Fruit fly (Drosophila melanogaster) whole organism, embryonic: ENCODE measurements around the gene CG32052.
A peak's percentile ranks its signal among the peaks of the same experiment; 100 is the strongest.

Experiments used
- B-H2 ChIP-seq: fragments of 200-800 bp; sonication (Bioruptor generic); optimal IDR thresholded peaks from 2 replicates; lab custom pipeline; 2018; ENCODE audit warnings: missing biosample characterization, mild to moderate bottlenecking, missing genetic modification characterization
- CG10959 ChIP-seq: fragments of 200-800 bp; sonication (Bioruptor generic); IDR thresholded peaks from 2 replicates; pipeline ENCODE4 v1.3.6; 2022; ENCODE audit warnings: missing biosample characterization, missing genetic modification characterization
- CG11085 ChIP-seq: fragments of 200-800 bp; sonication (Bioruptor generic); IDR thresholded peaks from 2 replicates; pipeline ENCODE4 v1.3.6; 2022; ENCODE audit warnings: missing biosample characterization, missing genetic modification characterization
- CG12071 ChIP-seq: fragments of 200-800 bp; sonication (Bioruptor generic); optimal IDR thresholded peaks from 3 replicates; lab custom pipeline; 2018; ENCODE audit warnings: missing biosample characterization, mild to moderate bottlenecking, missing genetic modification characterization
- CG12104 ChIP-seq: fragments of 200-800 bp; sonication (Bioruptor generic); optimal IDR thresholded peaks from 3 replicates; lab custom pipeline; 2016; ENCODE audit warnings: missing biosample characterization, missing genetic modification characterization
- CG14860 ChIP-seq: fragments of 200-800 bp; sonication (Bioruptor generic); IDR thresholded peaks from 3 replicates; pipeline ENCODE4 v1.3.6; 2022; ENCODE audit warnings: missing biosample characterization, missing genetic modification characterization; ENCODE audit not compliant: partially characterized antibody
- CG15269 ChIP-seq: fragments of 200-800 bp; sonication (Bioruptor generic); optimal IDR thresholded peaks from 2 replicates; lab custom pipeline; 2018; ENCODE audit warnings: missing biosample characterization, mild to moderate bottlenecking, missing genetic modification characterization, moderate library complexity
- CG17568 ChIP-seq: fragments of 200-800 bp; sonication (Bioruptor generic); optimal IDR thresholded peaks from 2 replicates; lab custom pipeline; 2018; ENCODE audit warnings: missing biosample characterization, mild to moderate bottlenecking, missing genetic modification characterization, moderate library complexity
- CG2678 ChIP-seq: fragments of 200-800 bp; sonication (Bioruptor generic); optimal IDR thresholded peaks from 3 replicates; lab custom pipeline; 2019; ENCODE audit warnings: missing biosample characterization, mild to moderate bottlenecking, missing genetic modification characterization, moderate library complexity
- CG6765 ChIP-seq: fragments of 200-800 bp; sonication (Bioruptor generic); optimal IDR thresholded peaks from 3 replicates; lab custom pipeline; 2017; ENCODE audit warnings: missing biosample characterization, mild to moderate bottlenecking, missing genetic modification characterization
- CG6854 ChIP-seq: fragments of 200-800 bp; sonication (Bioruptor generic); optimal IDR thresholded peaks from 3 replicates; lab custom pipeline; 2017; ENCODE audit warnings: missing biosample characterization, mild to moderate bottlenecking, missing genetic modification characterization
- Dip2 ChIP-seq: fragments of 200-800 bp; sonication (Bioruptor generic); IDR thresholded peaks from 2 replicates; pipeline ENCODE4 v1.3.6; 2022; ENCODE audit warnings: missing biosample characterization, missing genetic modification characterization
- Dll ChIP-seq: fragments of 200-800 bp; sonication (Bioruptor generic); IDR thresholded peaks from 4 replicates; pipeline ENCODE4 v1.3.6; 2022; ENCODE audit warnings: missing biosample characterization, missing genetic modification characterization; ENCODE audit not compliant: partially characterized antibody
- E2f1 ChIP-seq: fragments of 200-800 bp; sonication (Bioruptor generic); IDR thresholded peaks from 2 replicates; pipeline ENCODE4 v1.3.6; 2022; ENCODE audit warnings: missing biosample characterization, missing genetic modification characterization
- E2f2 ChIP-seq: fragments of 200-800 bp; sonication (Bioruptor generic); IDR thresholded peaks from 2 replicates; pipeline ENCODE4 v1.3.6; 2022; ENCODE audit warnings: missing biosample characterization, missing genetic modification characterization
- Ets65A ChIP-seq: fragments of 200-800 bp; sonication (Bioruptor generic); peaks from one replicate; lab custom pipeline; 2016; ENCODE audit warnings: missing biosample characterization, missing genetic modification characterization
- Gug ChIP-seq: fragments of 200-800 bp; sonication (Bioruptor generic); IDR thresholded peaks from 4 replicates; pipeline ENCODE4 v1.3.6; 2022; ENCODE audit warnings: missing biosample characterization, missing genetic modification characterization
- Mad ChIP-seq: fragments of 200-800 bp; sonication (Bioruptor generic); optimal IDR thresholded peaks from 2 replicates; lab custom pipeline; 2016; ENCODE audit warnings: missing biosample characterization, missing genetic modification characterization
- Med ChIP-seq: fragments of 200-800 bp; sonication (Bioruptor generic); peaks from one replicate; lab custom pipeline; 2016; ENCODE audit warnings: missing biosample characterization, missing genetic modification characterization, mild to moderate bottlenecking, inconsistent platforms, moderate library complexity
- Opbp ChIP-seq: fragments of 200-800 bp; sonication (Bioruptor generic); IDR thresholded peaks from 3 replicates; pipeline ENCODE4 v1.3.6; 2022; ENCODE audit warnings: missing biosample characterization, missing genetic modification characterization; ENCODE audit not compliant: partially characterized antibody
- PHDP ChIP-seq: fragments of 200-800 bp; sonication (Bioruptor generic); optimal IDR thresholded peaks from 3 replicates; lab custom pipeline; 2018; ENCODE audit warnings: missing biosample characterization, mild to moderate bottlenecking, missing genetic modification characterization, moderate library complexity
- Pdp1 ChIP-seq, 2 experiments: fragments of 200-800 bp; sonication (Bioruptor generic); optimal IDR thresholded peaks; 3 replicates each; lab custom pipeline; 2016; ENCODE audit warnings: missing biosample characterization in 2 of 2, missing genetic modification characterization in 2 of 2, mild to moderate bottlenecking in 1 of 2, moderate library complexity in 1 of 2
- abd-A ChIP-seq: fragments of 200-800 bp; sonication (Bioruptor generic); optimal IDR thresholded peaks from 3 replicates; lab custom pipeline; 2019; ENCODE audit warnings: missing biosample characterization, mild to moderate bottlenecking, missing genetic modification characterization, moderate library complexity
- al ChIP-seq: fragments of 200-800 bp; sonication (Bioruptor generic); IDR thresholded peaks from 2 replicates; pipeline ENCODE4 v1.3.6; 2022; ENCODE audit warnings: missing biosample characterization, missing genetic modification characterization
- ap ChIP-seq: fragments of 200-800 bp; sonication (Bioruptor generic); IDR thresholded peaks from 2 replicates; pipeline ENCODE4 v1.3.6; 2022; ENCODE audit warnings: missing biosample characterization, missing genetic modification characterization
- br ChIP-seq: fragments of >200 bp; optimal IDR thresholded peaks from 2 replicates; lab custom pipeline; 2017
- ci ChIP-seq: fragments of 200-800 bp; sonication (Bioruptor generic); IDR thresholded peaks from 3 replicates; pipeline ENCODE4 v1.3.6; 2022; ENCODE audit warnings: missing biosample characterization, missing genetic modification characterization
- crol ChIP-seq: fragments of 200-800 bp; sonication (Bioruptor generic); IDR thresholded peaks from 2 replicates; pipeline ENCODE4 v1.3.6; 2022; ENCODE audit warnings: missing biosample characterization, missing genetic modification characterization
- cwo ChIP-seq: fragments of 200-800 bp; sonication (Bioruptor generic); optimal IDR thresholded peaks from 3 replicates; lab custom pipeline; 2017; ENCODE audit warnings: missing biosample characterization, missing genetic modification characterization, mild to moderate bottlenecking, moderate library complexity, missing genetic modification reagents
- exex ChIP-seq: fragments of 200-800 bp; sonication (Bioruptor generic); optimal IDR thresholded peaks from 4 replicates; lab custom pipeline; 2018; ENCODE audit warnings: missing biosample characterization, mild to moderate bottlenecking, missing genetic modification characterization, moderate library complexity
- gem ChIP-seq: fragments of 200-800 bp; sonication (Bioruptor generic); optimal IDR thresholded peaks from 2 replicates; lab custom pipeline; 2019; ENCODE audit warnings: missing biosample characterization, mild to moderate bottlenecking, missing genetic modification characterization, moderate library complexity
- grn ChIP-seq: fragments of 200-800 bp; sonication (Bioruptor generic); optimal IDR thresholded peaks from 3 replicates; lab custom pipeline; 2017; ENCODE audit warnings: missing biosample characterization, missing genetic modification characterization
- gsb-n ChIP-seq: fragments of 200-800 bp; sonication (Bioruptor generic); optimal IDR thresholded peaks from 3 replicates; lab custom pipeline; 2018; ENCODE audit warnings: missing biosample characterization, mild to moderate bottlenecking, missing genetic modification characterization
- hbn ChIP-seq: fragments of 200-800 bp; sonication (Bioruptor generic); IDR thresholded peaks from 2 replicates; pipeline ENCODE4 v1.3.6; 2022; ENCODE audit warnings: missing biosample characterization, missing genetic modification characterization; ENCODE audit not compliant: partially characterized antibody
- lab ChIP-seq: fragments of 200-800 bp; sonication (Bioruptor generic); optimal IDR thresholded peaks from 3 replicates; lab custom pipeline; 2017; ENCODE audit warnings: missing biosample characterization, missing genetic modification characterization, mild to moderate bottlenecking, moderate library complexity, missing genetic modification reagents
- mam ChIP-seq: fragments of 200-800 bp; sonication (Bioruptor generic); optimal IDR thresholded peaks from 3 replicates; lab custom pipeline; 2016; ENCODE audit warnings: missing biosample characterization, missing genetic modification characterization
- mirr ChIP-seq: fragments of 200-800 bp; sonication (Bioruptor generic); optimal IDR thresholded peaks from 3 replicates; lab custom pipeline; 2018; ENCODE audit warnings: missing biosample characterization, mild to moderate bottlenecking, missing genetic modification characterization
- nau ChIP-seq: fragments of 200-800 bp; sonication (Bioruptor generic); optimal IDR thresholded peaks from 3 replicates; lab custom pipeline; 2017; ENCODE audit warnings: missing biosample characterization, mild to moderate bottlenecking, missing genetic modification characterization, missing genetic modification reagents
- p53 ChIP-seq: fragments of 200-800 bp; sonication (Bioruptor generic); optimal IDR thresholded peaks from 2 replicates; lab custom pipeline; 2016; ENCODE audit warnings: missing biosample characterization, missing genetic modification characterization
- row ChIP-seq: fragments of 200-800 bp; sonication (Bioruptor generic); IDR thresholded peaks from 3 replicates; pipeline ENCODE4 v1.3.6; 2022; ENCODE audit warnings: missing biosample characterization, missing genetic modification characterization
- sc ChIP-seq, 3 experiments: fragments of >200 bp in 2 of 3; fragments of 200-800 bp in 1 of 3; sonication (Bioruptor generic) in 1 of 3; optimal IDR thresholded peaks; 2 replicates in 2 of 3; 3 replicates in 1 of 3; lab custom pipeline; 2017; ENCODE audit warnings: mild to moderate bottlenecking in 1 of 3, missing biosample characterization in 1 of 3, missing genetic modification characterization in 1 of 3, missing genetic modification reagents in 1 of 3
- sd ChIP-seq: fragments of 200-800 bp; sonication (Bioruptor generic); optimal IDR thresholded peaks from 3 replicates; lab custom pipeline; 2018; ENCODE audit warnings: missing biosample characterization, mild to moderate bottlenecking, missing genetic modification characterization, moderate library complexity
- sob ChIP-seq: fragments of 200-800 bp; sonication (Bioruptor generic); IDR thresholded peaks from 2 replicates; pipeline ENCODE4 v1.3.6; 2022; ENCODE audit warnings: missing biosample characterization, missing genetic modification characterization
- sqz ChIP-seq: fragments of 200-800 bp; sonication (Bioruptor generic); optimal IDR thresholded peaks from 3 replicates; lab custom pipeline; 2018; ENCODE audit warnings: missing biosample characterization, mild to moderate bottlenecking, missing genetic modification characterization
- sug ChIP-seq: fragments of 200-800 bp; optimal IDR thresholded peaks from 2 replicates; lab custom pipeline; 2019; ENCODE audit warnings: missing biosample characterization, mild to moderate bottlenecking, missing genetic modification characterization, moderate library complexity
- tap ChIP-seq: fragments of 200-800 bp; optimal IDR thresholded peaks from 3 replicates; lab custom pipeline; 2019; ENCODE audit warnings: missing biosample characterization, mild to moderate bottlenecking, missing genetic modification characterization, moderate library complexity
- unpg ChIP-seq: fragments of 200-800 bp; sonication (Bioruptor generic); optimal IDR thresholded peaks from 3 replicates; lab custom pipeline; 2018; ENCODE audit warnings: missing biosample characterization, mild to moderate bottlenecking, missing genetic modification characterization, moderate library complexity

The CG32052 gene

dm6 chr3L:9767636-9768358 is 19.0 kb upstream of the CG32052 start:
- TF ChIP-seq exex (tag; lab: Kevin White, UChicago) (peak; percentile 94), unpg (GFP tag; lab: Kevin White, UChicago) (peak; percentile 0), ci (GFP tag; lab: Robert Waterston, UW) (no peak), Med (GFP tag; lab: Kevin White, UChicago) (peak; percentile 40), B-H2 (GFP tag; lab: Kevin White, UChicago) (peak; percentile 5), sug (peak; percentile 38), CG6765 (GFP tag; lab: Kevin White, UChicago) (peak; percentile 0), CG12071 (GFP tag; lab: Kevin White, UChicago) (peak; percentile 15), PHDP (peak; percentile 33), Mad (GFP tag; lab: Kevin White, UChicago) (no peak), CG12104 (GFP tag; lab: Kevin White, UChicago) (no peak), Gug (GFP tag; lab: Robert Waterston, UW) (no peak), E2f2 (GFP tag; lab: Robert Waterston, UW) (no peak), sd (tag; lab: Kevin White, UChicago) (peak; percentile 25), CG17568 (peak; percentile 17), CG6854 (GFP tag; lab: Kevin White, UChicago) (peak; percentile 27), CG2678 (tag; lab: Kevin White, UChicago) (peak; percentile 22), al (no peak)

dm6 chr3L:9768385-9768784 is 18.5 kb upstream of the CG32052 start:
- peak; percentile 94 for TF ChIP-seq lab (GFP tag; lab: Kevin White, UChicago)
- TF ChIP-seq exex (tag; lab: Kevin White, UChicago), result peak; percentile 75
- TF ChIP-seq Dip2, result no peak
- TF ChIP-seq sug, result peak; percentile 51
- no peak for TF ChIP-seq sqz (GFP tag; lab: Kevin White, UChicago)
- no peak for TF ChIP-seq ap (GFP tag; lab: Robert Waterston, UW)
- TF ChIP-seq Opbp (GFP tag; lab: Robert Waterston, UW), result no peak
- peak; percentile 1 for TF ChIP-seq CG15269 (tag; lab: Kevin White, UChicago)
- no peak for TF ChIP-seq row (GFP tag; lab: Robert Waterston, UW)
- TF ChIP-seq sc (optimal IDR thresholded peaks at IDR 0.05; lab: Kevin White, UChicago), result no peak
- TF ChIP-seq sc (GFP tag; optimal IDR thresholded peaks at IDR 0.05; lab: Kevin White, UChicago), result no peak
- no peak for TF ChIP-seq CG14860
- peak in 1 of 2 experiments; percentile 46 for TF ChIP-seq Pdp1 (GFP tag; optimal IDR thresholded peaks at IDR 0.05; lab: Kevin White, UChicago)
- peak; percentile 57 for TF ChIP-seq grn (GFP tag; lab: Kevin White, UChicago)
- TF ChIP-seq cwo (GFP tag; lab: Kevin White, UChicago), result peak; percentile 77
- TF ChIP-seq mirr (GFP tag; lab: Kevin White, UChicago), result peak; percentile 53

dm6 chr3L:9775728-9776127 is 11.1 kb upstream of the CG32052 start:
- peak; percentile 67 for TF ChIP-seq crol
- peak; percentile 53 for TF ChIP-seq Ets65A (GFP tag; lab: Kevin White, UChicago)
- TF ChIP-seq nau (GFP tag; lab: Kevin White, UChicago), result no peak
- no peak for TF ChIP-seq gsb-n (tag; lab: Kevin White, UChicago)
- TF ChIP-seq mam (GFP tag; lab: Kevin White, UChicago), result no peak
- no peak for TF ChIP-seq tap (tag; lab: Kevin White, UChicago)
- TF ChIP-seq br (lab: Kevin White, UChicago), result no peak
- no peak for TF ChIP-seq gem (tag; lab: Kevin White, UChicago)
- no peak for TF ChIP-seq p53 (GFP tag; lab: Kevin White, UChicago)
- no peak for TF ChIP-seq hbn (GFP tag; lab: Robert Waterston, UW)
- no peak for TF ChIP-seq E2f1 (GFP tag; lab: Robert Waterston, UW)
- peak; percentile 64 for TF ChIP-seq abd-A (tag; lab: Kevin White, UChicago)
- peak; percentile 60 for TF ChIP-seq Med (GFP tag; lab: Kevin White, UChicago)
- TF ChIP-seq sob (GFP tag; lab: Robert Waterston, UW), result 0 out of 2 replicates have a peak, but pooled peaks have one; percentile 9
- TF ChIP-seq Dll, result no peak
- no peak for TF ChIP-seq CG11085
- TF ChIP-seq CG10959, result no peak
